Fruit fly (Drosophila melanogaster): Measurements from ENCODE around the gene CG7382.

Gene CG7382

dm6 chr2L:5523848-5524473 lies 4.3 kb upstream of the CG7382 start, which contains the start of the genes Vps52 and Elp4 (continued):
- TF ChIP-seq CG6808 (GFP tag; optimal IDR thresholded peaks at IDR 0.05) (no peak), Eip78C (GFP tag) (no peak), lz (GFP tag; optimal IDR thresholded peaks at IDR 0.05) (peak; percentile 72), CG34406 (GFP tag; optimal IDR thresholded peaks at IDR 0.05) (peak; percentile 74), CG6792 (GFP tag; optimal IDR thresholded peaks at IDR 0.05) (no peak), topi (GFP tag; optimal IDR thresholded peaks at IDR 0.05) (no peak), Smox (GFP tag; optimal IDR thresholded peaks at IDR 0.05) (no peak), CG11294 (GFP tag; IDR thresholded peaks at IDR 0.05) (peak; percentile 29; the same call in 1 of the 2 replicates), CG9139 (GFP tag; optimal IDR thresholded peaks at IDR 0.05) (no peak), cyc (GFP tag; optimal IDR thresholded peaks at IDR 0.05) (peak; percentile 63), Eip75B (GFP tag; optimal IDR thresholded peaks at IDR 0.05) (no peak), Blimp-1 (GFP tag; optimal IDR thresholded peaks at IDR 0.05) (no peak)

dm6 chr2L:5520757-5521156 lies 1.1 kb upstream of the CG7382 start:
- TF ChIP-seq CG9139 (GFP tag; optimal IDR thresholded peaks at IDR 0.05) (no peak), vri (GFP tag; optimal IDR thresholded peaks at IDR 0.05) (peak; percentile 81), esn (GFP tag; optimal IDR thresholded peaks at IDR 0.05) (peak; percentile 26), CG7368 (GFP tag; optimal IDR thresholded peaks at IDR 0.05) (peak; percentile 1), eg (GFP tag; IDR thresholded peaks at IDR 0.05) (0 out of 3 replicates have a peak, but pooled peaks have one; percentile 26), CG34406 (GFP tag; optimal IDR thresholded peaks at IDR 0.05) (peak; percentile 27), CG3032 (tag; optimal IDR thresholded peaks at IDR 0.05) (no peak), CG8119 (GFP tag; IDR thresholded peaks at IDR 0.05) (peak; percentile 20; the same call in 1 of the 3 replicates), CG6854 (GFP tag; optimal IDR thresholded peaks at IDR 0.05) (no peak), CG6276 (GFP tag; optimal IDR thresholded peaks at IDR 0.05) (no peak), dac (GFP tag; optimal IDR thresholded peaks at IDR 0.05) (no peak), CG31627 (GFP tag; optimal IDR thresholded peaks at IDR 0.05) (peak; percentile 5)

dm6 chr2L:5517393-5517792 lies 2.3 kb downstream of the CG7382 start, which contains the start of gene CG14020:
CG14020 (plus strand) TSS chr2L:5517737.
- no peak for TF ChIP-seq vri (GFP tag; optimal IDR thresholded peaks at IDR 0.05)
- TF ChIP-seq CG6276 (GFP tag; optimal IDR thresholded peaks at IDR 0.05): no peak
- no peak for TF ChIP-seq pdm3 (GFP tag; optimal IDR thresholded peaks at IDR 0.05)

- TF ChIP-seq cyc (GFP tag; optimal IDR thresholded peaks at IDR 0.05) (no peak), CG3032 (tag; optimal IDR thresholded peaks at IDR 0.05) (no peak), fd85E (GFP tag; optimal IDR thresholded peaks at IDR 0.05) (no peak), lz (GFP tag; optimal IDR thresholded peaks at IDR 0.05) (no peak), CG34406 (GFP tag; optimal IDR thresholded peaks at IDR 0.05) (no peak), CG6276 (GFP tag; optimal IDR thresholded peaks at IDR 0.05) (no peak), ss (GFP tag; optimal IDR thresholded peaks at IDR 0.05) (no peak), CG10669 (GFP tag; optimal IDR thresholded peaks at IDR 0.05) (no peak)
These were observed 4.8 kb downstream of the CG7382 start for dm6 chr2L:5514946-5515345.

dm6 chr2L:5507823-5508438 lies 11.8 kb downstream of the CG7382 start:
- TF ChIP-seq achi (GFP tag; optimal IDR thresholded peaks at IDR 0.05) (no peak), esn (GFP tag; optimal IDR thresholded peaks at IDR 0.05) (peak; percentile 20), svp (GFP tag) (peak; percentile 78), cyc (GFP tag; optimal IDR thresholded peaks at IDR 0.05) (peak; percentile 11), dsx (GFP tag; optimal IDR thresholded peaks at IDR 0.05; ENCODE audit: poor library complexity, severe bottlenecking) (peak; percentile 4), Eip75B (GFP tag; optimal IDR thresholded peaks at IDR 0.05) (peak; percentile 66), CG6808 (GFP tag; optimal IDR thresholded peaks at IDR 0.05) (peak; percentile 25), Eip78C (GFP tag) (peak; percentile 70), CG6854 (GFP tag; optimal IDR thresholded peaks at IDR 0.05) (no peak), acj6 (GFP tag; optimal IDR thresholded peaks at IDR 0.05) (no peak), dac (GFP tag; optimal IDR thresholded peaks at IDR 0.05) (no peak), CG3919 (GFP tag; optimal IDR thresholded peaks at IDR 0.05) (no peak), fd59A (GFP tag; optimal IDR thresholded peaks at IDR 0.05) (peak; percentile 16), spab (GFP tag; optimal IDR thresholded peaks at IDR 0.05) (peak; percentile 1), fkh (GFP tag; optimal IDR thresholded peaks at IDR 0.05) (no peak), CG7368 (GFP tag; optimal IDR thresholded peaks at IDR 0.05) (peak; percentile 7), Smox (GFP tag; optimal IDR thresholded peaks at IDR 0.05) (peak; percentile 12), lz (GFP tag; optimal IDR thresholded peaks at IDR 0.05) (peak; percentile 27), Ets96B (tag; optimal IDR thresholded peaks at IDR 0.05) (peak; percentile 39), Eip93F (GFP tag; optimal IDR thresholded peaks at IDR 0.05) (no peak), CG6163 (GFP tag; IDR thresholded peaks at IDR 0.05) (peak; percentile 47; the same call in 1 of the 3 replicates), Hr39 (GFP tag; optimal IDR thresholded peaks at IDR 0.05) (peak; percentile 10), CG10669 (GFP tag; optimal IDR thresholded peaks at IDR 0.05) (peak; percentile 28)
